Fruit fly (Drosophila melanogaster) whole organism, pupa: ENCODE data around the gene CG8630.

Experiments used
- CG12605 ChIP-seq: fragments of 200-800 bp; sonication (Bioruptor generic); IDR thresholded peaks from 2 replicates; pipeline ENCODE4 v1.3.6; 2022; ENCODE audit warnings: missing biosample characterization, missing genetic modification characterization
- CG9948 ChIP-seq: fragments of 200-800 bp; sonication (Bioruptor generic); optimal IDR thresholded peaks from 2 replicates; lab custom pipeline; 2018; ENCODE audit warnings: missing biosample characterization, mild to moderate bottlenecking, missing genetic modification characterization, moderate library complexity
- D1 ChIP-seq: fragments of 200-800 bp; sonication (Bioruptor generic); optimal IDR thresholded peaks from 2 replicates; lab custom pipeline; 2018; ENCODE audit warnings: missing biosample characterization, mild to moderate bottlenecking, missing genetic modification characterization, moderate library complexity
- EcR ChIP-seq: fragments of 200-800 bp; sonication (Bioruptor generic); optimal IDR thresholded peaks from 3 replicates; lab custom pipeline; 2019; ENCODE audit warnings: missing biosample characterization, missing genetic modification characterization, mild to moderate bottlenecking, moderate library complexity, missing genetic modification reagents
- Pif1A ChIP-seq: fragments of 200-800 bp; sonication (Bioruptor generic); optimal IDR thresholded peaks from 3 replicates; lab custom pipeline; 2016; ENCODE audit warnings: missing biosample characterization, missing genetic modification characterization
- Pif1B ChIP-seq: fragments of 200-800 bp; sonication (Bioruptor generic); optimal IDR thresholded peaks from 3 replicates; lab custom pipeline; 2016; ENCODE audit warnings: missing biosample characterization, missing genetic modification characterization

DNA sequence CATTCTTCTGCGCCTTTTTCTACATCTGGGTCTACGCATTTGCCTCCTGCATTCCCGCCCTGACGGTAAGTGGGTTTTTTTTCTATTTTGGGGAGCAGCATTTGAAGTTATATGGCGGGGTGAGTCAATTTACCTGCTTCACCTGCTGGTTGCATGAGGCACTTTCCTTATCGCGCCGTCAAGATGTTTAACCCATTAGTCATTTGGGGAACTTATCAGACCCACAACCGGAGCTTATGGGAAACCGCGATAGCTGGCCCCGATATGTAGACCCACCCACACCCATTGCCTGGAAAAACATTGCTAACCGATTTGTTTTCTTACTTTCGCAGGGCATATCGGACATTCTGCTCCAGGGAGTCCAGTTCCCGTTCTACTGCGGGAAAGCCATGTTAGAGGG, 17.8 kb upstream of the CG8630 start:
- TF ChIP-seq D1 (no peak), Pif1B (GFP tag; lab: Kevin White, UChicago) (no peak), EcR (GFP tag; lab: Kevin White, UChicago) (no peak), CG9948 (tag; lab: Kevin White, UChicago) (no peak), Pif1A (GFP tag; lab: Kevin White, UChicago) (no peak), CG12605 (GFP tag; lab: Robert Waterston, UW) (no peak)
